Worm (Caenorhabditis elegans): ENCODE results near the gene btb-19.

DNA sequence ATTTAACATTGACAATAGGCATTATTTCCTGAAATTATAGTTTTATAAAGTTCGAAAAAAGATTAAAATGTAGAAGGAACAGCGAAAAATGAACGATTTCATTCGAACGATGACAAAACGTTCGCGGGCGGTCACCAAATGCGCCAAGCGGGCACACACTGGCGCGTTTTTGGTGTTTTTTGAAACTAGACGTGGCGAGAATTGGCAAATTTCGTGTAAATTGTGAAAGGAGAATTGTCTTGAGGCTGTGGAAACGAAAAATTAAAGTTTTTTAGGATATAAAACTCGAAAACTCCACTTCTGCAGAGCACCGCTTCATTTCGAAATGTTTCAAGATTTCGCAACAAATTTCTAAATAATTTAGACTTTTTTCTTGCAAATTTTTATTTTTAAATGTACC is 33.3 kb downstream of the btb-19 start, which contains the start of gene usp-14:
- TF ChIP-seq skn-1 (tag; optimal IDR thresholded peaks at IDR 0.05) (peak; percentile 71), zag-1 (tag; optimal IDR thresholded peaks at IDR 0.05) (no peak), snpc-4 (tag; optimal IDR thresholded peaks at IDR 0.05) (peak; percentile 14), nhr-11 (tag; optimal IDR thresholded peaks at IDR 0.05) (no peak), unc-39 (tag; optimal IDR thresholded peaks at IDR 0.05) (no peak), lin-39 (tag; optimal IDR thresholded peaks at IDR 0.05) (no peak), R02D3.7 (tag; optimal IDR thresholded peaks at IDR 0.05) (no peak), ZK546.5 (tag; optimal IDR thresholded peaks at IDR 0.05) (no peak), ama-1 (optimal IDR thresholded peaks at IDR 0.05) (no peak)
